Fruit fly (Drosophila melanogaster) whole organism, prepupa: ENCODE data around the gene CG31326.
A peak's percentile ranks its signal among the peaks of the same experiment; 100 is the strongest.

Experiments used
- Blimp-1 ChIP-seq: fragments of 200-800 bp; sonication (Bioruptor generic); optimal IDR thresholded peaks from 3 replicates; lab custom pipeline; 2017; ENCODE audit warnings: missing biosample characterization, missing genetic modification characterization, mild to moderate bottlenecking, moderate library complexity, missing genetic modification reagents
- CG11294 ChIP-seq: fragments of 200-800 bp; sonication (Bioruptor generic); IDR thresholded peaks from 2 replicates; pipeline ENCODE4 v1.3.6; 2022; ENCODE audit warnings: missing biosample characterization, missing genetic modification characterization
- CG3919 ChIP-seq: fragments of 200-800 bp; sonication (Bioruptor generic); optimal IDR thresholded peaks from 3 replicates; lab custom pipeline; 2016; ENCODE audit warnings: missing biosample characterization, missing genetic modification characterization
- CG6808 ChIP-seq: fragments of 200-800 bp; sonication (Bioruptor generic); optimal IDR thresholded peaks from 3 replicates; lab custom pipeline; 2017; ENCODE audit warnings: missing biosample characterization, missing genetic modification characterization, mild to moderate bottlenecking, moderate library complexity, missing genetic modification reagents
- CG8632 ChIP-seq: fragments of 200-800 bp; sonication (Bioruptor generic); optimal IDR thresholded peaks from 3 replicates; lab custom pipeline; 2016; ENCODE audit warnings: missing biosample characterization, missing genetic modification characterization
- Ets21C ChIP-seq: fragments of 200-800 bp; sonication (Bioruptor generic); optimal IDR thresholded peaks from 3 replicates; lab custom pipeline; 2016; ENCODE audit warnings: missing biosample characterization, missing genetic modification characterization
- Gug ChIP-seq: fragments of 200-800 bp; sonication (Bioruptor generic); IDR thresholded peaks from 2 replicates; pipeline ENCODE4 v1.3.6; 2022; ENCODE audit warnings: missing biosample characterization, missing genetic modification characterization
- acj6 ChIP-seq: fragments of 200-800 bp; sonication (Bioruptor generic); optimal IDR thresholded peaks from 3 replicates; lab custom pipeline; 2016; ENCODE audit warnings: missing biosample characterization, missing genetic modification characterization
- cyc ChIP-seq: fragments of 200-800 bp; sonication (Bioruptor generic); optimal IDR thresholded peaks from 3 replicates; lab custom pipeline; 2016; ENCODE audit warnings: missing biosample characterization, missing genetic modification characterization
- eg ChIP-seq: fragments of 200-800 bp; sonication (Bioruptor generic); IDR thresholded peaks from 3 replicates; pipeline ENCODE4 v1.3.6; 2022; ENCODE audit warnings: missing biosample characterization, missing genetic modification characterization
- fd59A ChIP-seq: fragments of 200-800 bp; sonication (Bioruptor generic); optimal IDR thresholded peaks from 2 replicates; lab custom pipeline; 2017; ENCODE audit warnings: missing biosample characterization, mild to moderate bottlenecking, missing genetic modification characterization, missing genetic modification reagents
- pdm3 ChIP-seq: fragments of 200-800 bp; sonication (Bioruptor generic); optimal IDR thresholded peaks from 3 replicates; lab custom pipeline; 2016; ENCODE audit warnings: missing biosample characterization, missing genetic modification characterization

Gene CG31326

DNA sequence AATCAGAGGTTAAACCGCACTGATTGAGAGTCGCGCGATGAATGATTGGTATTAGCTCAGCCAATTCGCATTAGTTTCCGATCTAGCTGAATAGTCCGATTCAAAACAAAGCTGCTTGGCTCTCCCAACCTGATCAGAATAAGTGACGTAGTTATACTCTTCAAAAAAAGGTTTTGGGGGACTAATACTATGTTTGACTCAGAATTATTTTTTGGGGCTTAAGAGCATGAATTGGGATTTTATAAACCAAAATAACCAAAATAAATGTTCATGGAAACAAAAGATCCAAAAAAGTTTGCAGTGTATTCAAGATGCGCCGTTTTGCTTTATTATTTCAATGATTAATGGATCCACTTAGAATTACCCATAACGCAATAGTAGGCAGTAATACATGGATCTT lies 2.2 kb downstream of the CG31326 start, which contains the start of gene CG9649:
Gene CG9649, minus strand, starts transcription at position 44 of the 400 bp plus-strand sequence.
- TF ChIP-seq CG6808 (GFP tag; lab: Kevin White, UChicago) (no peak), Gug (GFP tag; lab: Robert Waterston, UW) (0 out of 2 replicates have a peak, but pooled peaks have one; percentile 23), eg (GFP tag; lab: Robert Waterston, UW) (peak; percentile 53; the same call in 1 of the 3 replicates), fd59A (GFP tag; lab: Kevin White, UChicago) (no peak), Ets21C (GFP tag; lab: Kevin White, UChicago) (no peak), pdm3 (GFP tag; lab: Kevin White, UChicago) (no peak), cyc (no peak)

DNA sequence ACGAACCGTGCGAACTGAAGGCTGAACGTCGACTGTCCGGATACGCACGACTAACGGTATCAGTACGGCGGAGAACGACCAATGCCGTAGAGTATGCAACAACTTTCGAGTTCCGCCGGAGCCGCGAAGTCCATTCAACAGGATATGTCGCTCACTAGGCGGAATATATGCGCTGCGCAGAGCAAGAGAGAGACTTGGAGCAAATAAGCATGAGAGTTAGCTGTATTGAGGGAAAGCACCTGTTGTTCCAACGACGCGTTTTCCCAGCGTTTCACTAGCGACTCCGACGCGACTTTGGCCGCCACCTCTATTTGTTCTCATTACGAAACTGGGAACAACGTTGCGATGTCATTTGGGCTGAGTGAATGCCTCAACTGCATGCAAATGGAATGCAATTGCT lies 5.2 kb downstream of the CG31326 start, which contains the start of gene Dop1R1:
Gene Dop1R1, minus strand, starts transcription at position 35 of the 400 bp plus-strand sequence.
- no peak for TF ChIP-seq CG8632 (GFP tag; lab: Kevin White, UChicago)
- no peak for TF ChIP-seq Blimp-1 (GFP tag; lab: Kevin White, UChicago)
- no peak for TF ChIP-seq acj6 (GFP tag; lab: Kevin White, UChicago)
- TF ChIP-seq CG6808 (GFP tag; lab: Kevin White, UChicago), result no peak
- no peak for TF ChIP-seq CG3919 (GFP tag; lab: Kevin White, UChicago)
- no peak for TF ChIP-seq CG11294 (GFP tag; lab: Robert Waterston, UW)
- TF ChIP-seq cyc, result no peak
